Worm (Caenorhabditis elegans): ENCODE measurements around the gene Y55B1BL.2.

- no peak for TF ChIP-seq nhr-237 (tag; optimal IDR thresholded peaks at IDR 0.05)
- no peak for TF ChIP-seq unc-62 (GFP tag; optimal IDR thresholded peaks at IDR 0.05)
Observed at ce11 chrIII:437033-437432, 34.5 kb downstream of the Y55B1BL.2 start.

Measured in whole organism, L2 larva.